Worm (Caenorhabditis elegans) whole organism, L3 larva: Measurements from ENCODE around the gene Y54G11A.2.

Source experiments
- R02D3.7 ChIP-seq: fragments of 150-350 bp; optimal IDR thresholded peaks from 2 replicates; lab custom pipeline; 2014; ENCODE audit warnings: missing biosample characterization, missing genetic modification characterization
- elt-1 ChIP-seq: fragments of 150-350 bp; optimal IDR thresholded peaks from 2 replicates; lab custom pipeline; 2014; ENCODE audit warnings: missing biosample characterization, missing genetic modification characterization
- eor-1 ChIP-seq, 2 experiments: fragments of 150-350 bp; optimal IDR thresholded peaks; 2 replicates each; lab custom pipeline; 2014 to 2018; ENCODE audit warnings: missing biosample characterization in 2 of 2, missing genetic modification characterization in 2 of 2
- fos-1 ChIP-seq: fragments of 150-350 bp; optimal IDR thresholded peaks from 2 replicates; lab custom pipeline; 2014; ENCODE audit warnings: missing biosample characterization, missing genetic modification characterization
- lin-15B ChIP-seq: fragments of 150-350 bp; optimal IDR thresholded peaks from 2 replicates; lab custom pipeline; 2014; ENCODE audit warnings: missing biosample characterization, missing genetic modification characterization
- mdl-1 ChIP-seq: fragments of 150-350 bp; optimal IDR thresholded peaks from 2 replicates; lab custom pipeline; 2014; ENCODE audit warnings: missing biosample characterization, missing genetic modification characterization
- nfya-1 ChIP-seq: sonication (generic microtip); optimal IDR thresholded peaks from 2 replicates; lab custom pipeline; 2017; ENCODE audit warnings: missing genetic modification characterization, mild to moderate bottlenecking, missing compliant biosample characterization, antibody characterized with exemption, moderate library complexity; ENCODE audit not compliant: insufficient read depth
- nhr-12 ChIP-seq: fragments of 150-350 bp; optimal IDR thresholded peaks from 2 replicates; lab custom pipeline; 2014; ENCODE audit warnings: missing biosample characterization, missing genetic modification characterization
- nhr-28 ChIP-seq: fragments of 150-350 bp; optimal IDR thresholded peaks from 2 replicates; lab custom pipeline; 2014; ENCODE audit warnings: missing biosample characterization, missing genetic modification characterization
- nhr-77 ChIP-seq: fragments of 150-350 bp; optimal IDR thresholded peaks from 2 replicates; lab custom pipeline; 2014; ENCODE audit warnings: missing biosample characterization, missing genetic modification characterization
- snpc-4 ChIP-seq: fragments of 150-350 bp; optimal IDR thresholded peaks from 2 replicates; lab custom pipeline; 2014; ENCODE audit warnings: missing biosample characterization, missing genetic modification characterization
- ztf-11 ChIP-seq: fragments of 150-350 bp; optimal IDR thresholded peaks from 2 replicates; lab custom pipeline; 2014; ENCODE audit warnings: missing biosample characterization, missing genetic modification characterization

DNA sequence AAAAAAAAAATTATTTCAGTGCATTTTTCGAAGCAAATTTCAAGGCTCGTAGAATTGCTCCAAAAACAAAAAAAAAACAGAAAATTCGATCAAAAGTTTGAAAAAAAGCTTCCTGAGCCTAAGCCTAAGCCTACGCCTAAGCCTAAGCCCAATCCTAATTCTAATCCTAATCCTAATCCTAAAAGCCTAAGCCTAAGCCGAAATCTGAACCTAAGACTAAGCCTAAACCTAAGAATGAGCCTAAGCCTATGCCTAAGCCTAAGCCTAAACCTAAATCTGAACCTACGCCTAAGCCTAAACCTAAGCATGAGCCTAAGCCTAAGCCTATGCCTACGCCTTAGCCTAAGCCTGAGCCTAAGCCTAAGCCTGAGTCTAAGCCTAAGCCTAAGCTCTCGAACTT lies 45.9 kb upstream of the Y54G11A.2 start:
- TF ChIP-seq nfya-1 (tag; lab: Kevin White, UChicago): no peak
- no peak for TF ChIP-seq snpc-4 (tag; lab: Kevin White, UChicago)
- TF ChIP-seq lin-15B: no peak
- TF ChIP-seq mdl-1 (tag; lab: Kevin White, UChicago): no peak
- TF ChIP-seq elt-1 (tag; lab: Kevin White, UChicago): no peak
- TF ChIP-seq fos-1 (tag; lab: Kevin White, UChicago): no peak
- TF ChIP-seq nhr-28 (tag; lab: Kevin White, UChicago): no peak
- no peak for TF ChIP-seq nhr-12 (tag; lab: Kevin White, UChicago)
- no peak for TF ChIP-seq nhr-77 (tag; lab: Kevin White, UChicago)
- TF ChIP-seq R02D3.7 (tag; lab: Kevin White, UChicago): no peak
- TF ChIP-seq ztf-11 (tag; lab: Kevin White, UChicago): no peak
- no peak for TF ChIP-seq eor-1 (tag; optimal IDR thresholded peaks at IDR 0.05; lab: Kevin White, UChicago)
